Worm (Caenorhabditis elegans) whole organism, L1 larva: Measurements from ENCODE around the gene R09H10.5.

Source experiments
- F16B12.6 ChIP-seq: fragments of 150-350 bp; optimal IDR thresholded peaks from 2 replicates; lab custom pipeline; 2014; ENCODE audit warnings: missing biosample characterization, missing genetic modification characterization
- aha-1 ChIP-seq: fragments of 150-350 bp; optimal IDR thresholded peaks from 2 replicates; lab custom pipeline; 2014; ENCODE audit warnings: missing biosample characterization, missing genetic modification characterization
- ceh-82 ChIP-seq, 3 experiments: fragments of 150-350 bp in 1 of 3; sonication (generic microtip) in 2 of 3; optimal IDR thresholded peaks; 2 replicates each; lab custom pipeline; 2014 to 2017; ENCODE audit warnings: missing biosample characterization in 3 of 3, missing genetic modification characterization in 3 of 3
- egl-13 ChIP-seq: sonication (generic microtip); optimal IDR thresholded peaks from 2 replicates; lab custom pipeline; 2016; ENCODE audit warnings: missing genotype, missing genetic modification reagents, missing genetic modification characterization, missing compliant biosample characterization
- fkh-10 ChIP-seq: sonication (generic microtip); optimal IDR thresholded peaks from 2 replicates; lab custom pipeline; 2017; ENCODE audit warnings: missing biosample characterization, missing genetic modification reagents, missing genetic modification characterization
- irx-1 ChIP-seq: sonication (generic microtip); optimal IDR thresholded peaks from 2 replicates; lab custom pipeline; 2016; ENCODE audit warnings: missing genetic modification characterization, missing compliant biosample characterization
- lsy-2 ChIP-seq, 2 experiments: fragments of 150-350 bp; optimal IDR thresholded peaks; 2 replicates each; lab custom pipeline; 2014; ENCODE audit warnings: missing biosample characterization in 2 of 2, missing genetic modification characterization in 2 of 2
- mdl-1 ChIP-seq, 2 experiments: fragments of 150-350 bp; optimal IDR thresholded peaks; 2 replicates each; lab custom pipeline; 2014 to 2017; ENCODE audit warnings: missing biosample characterization in 2 of 2, missing genetic modification characterization in 2 of 2, inconsistent platforms in 1 of 2
- unc-62 ChIP-seq: fragments of 150-350 bp; optimal IDR thresholded peaks from 2 replicates; lab custom pipeline; 2014; ENCODE audit warnings: missing biosample characterization, missing genetic modification reagents, missing genetic modification characterization
- zag-1 ChIP-seq: fragments of 150-350 bp; optimal IDR thresholded peaks from 2 replicates; lab custom pipeline; 2014; ENCODE audit warnings: missing biosample characterization, missing genetic modification characterization
- ztf-11 ChIP-seq, 2 experiments: sonication (generic microtip); optimal IDR thresholded peaks; 2 replicates each; lab custom pipeline; 2016 to 2017; ENCODE audit warnings: missing genetic modification characterization in 2 of 2, missing biosample characterization in 1 of 2, missing compliant biosample characterization in 1 of 2

ce11 chrIV:10612281-10612680 is 16.3 kb downstream of the R09H10.5 start:
- TF ChIP-seq irx-1 (tag; lab: Kevin White, UChicago) (no peak), ceh-82 (tag; optimal IDR thresholded peaks at IDR 0.05; lab: Kevin White, UChicago) (no peak), lsy-2 (tag; optimal IDR thresholded peaks at IDR 0.05; lab: Kevin White, UChicago) (no peak), F16B12.6 (tag; lab: Kevin White, UChicago) (no peak), unc-62 (GFP tag; lab: Kevin White, UChicago) (no peak), egl-13 (tag; lab: Kevin White, UChicago) (no peak), aha-1 (no peak), fkh-10 (GFP tag; lab: Kevin White, UChicago) (no peak), ztf-11 (tag; optimal IDR thresholded peaks at IDR 0.05; lab: Kevin White, UChicago) (no peak), zag-1 (tag; lab: Kevin White, UChicago) (no peak), mdl-1 (tag; optimal IDR thresholded peaks at IDR 0.05; lab: Kevin White, UChicago) (no peak)
